Fruit fly (Drosophila melanogaster) whole organism, embryonic: Measurements from ENCODE around the gene tup.
A peak's percentile ranks its signal among the peaks of the same experiment; 100 is the strongest.

Experiments
- Adf1 ChIP-seq: fragments of 200-800 bp; sonication (Bioruptor generic); IDR thresholded peaks from 2 replicates; pipeline ENCODE4 v1.3.6; 2022; ENCODE audit warnings: missing biosample characterization, missing genetic modification characterization
- BtbVII ChIP-seq: fragments of 200-800 bp; sonication (Bioruptor generic); optimal IDR thresholded peaks from 3 replicates; lab custom pipeline; 2017; ENCODE audit warnings: missing biosample characterization, mild to moderate bottlenecking, missing genetic modification characterization
- CG10321 ChIP-seq: fragments of 200-800 bp; sonication (Bioruptor generic); IDR thresholded peaks from 2 replicates; pipeline ENCODE4 v1.3.6; 2022; ENCODE audit warnings: missing biosample characterization, missing genetic modification characterization
- CG10366 ChIP-seq: fragments of 200-800 bp; sonication (Bioruptor generic); IDR thresholded peaks from 2 replicates; pipeline ENCODE4 v1.3.6; 2022; ENCODE audit warnings: missing biosample characterization, missing genetic modification characterization
- CG10431 ChIP-seq: fragments of 200-800 bp; sonication (Bioruptor generic); optimal IDR thresholded peaks from 3 replicates; lab custom pipeline; 2018; ENCODE audit warnings: missing biosample characterization, mild to moderate bottlenecking, missing genetic modification characterization
- CG10979 ChIP-seq: fragments of 200-800 bp; sonication (Bioruptor generic); optimal IDR thresholded peaks from 2 replicates; lab custom pipeline; 2018; ENCODE audit warnings: missing biosample characterization, mild to moderate bottlenecking, missing genetic modification characterization, moderate library complexity
- CG11093 ChIP-seq: fragments of 200-800 bp; sonication (Bioruptor generic); IDR thresholded peaks from 3 replicates; pipeline ENCODE4 v1.3.6; 2022; ENCODE audit warnings: missing biosample characterization, missing genetic modification characterization
- CG11504 ChIP-seq: fragments of 200-800 bp; sonication (Bioruptor generic); optimal IDR thresholded peaks from 3 replicates; lab custom pipeline; 2019; ENCODE audit warnings: missing biosample characterization, mild to moderate bottlenecking, missing genetic modification characterization, moderate library complexity
- CG11695 ChIP-seq: fragments of 200-800 bp; sonication (Bioruptor generic); IDR thresholded peaks from 3 replicates; pipeline ENCODE4 v1.3.6; 2022; ENCODE audit warnings: missing biosample characterization, missing genetic modification characterization
- CG17802 ChIP-seq: fragments of 200-800 bp; sonication (Bioruptor generic); optimal IDR thresholded peaks from 2 replicates; lab custom pipeline; 2018; ENCODE audit warnings: missing biosample characterization, mild to moderate bottlenecking, missing genetic modification characterization, moderate library complexity
- CG1832 ChIP-seq: fragments of 200-800 bp; sonication (Bioruptor generic); optimal IDR thresholded peaks from 2 replicates; lab custom pipeline; 2017; ENCODE audit warnings: missing biosample characterization, mild to moderate bottlenecking, missing genetic modification characterization, inconsistent platforms
- CG18764 ChIP-seq: fragments of 200-800 bp; sonication (Bioruptor generic); optimal IDR thresholded peaks from 3 replicates; lab custom pipeline; 2016; ENCODE audit warnings: missing biosample characterization, missing genetic modification characterization
- CG30403 ChIP-seq: fragments of 200-800 bp; sonication (Bioruptor generic); optimal IDR thresholded peaks from 3 replicates; lab custom pipeline; 2016; ENCODE audit warnings: missing biosample characterization, missing genetic modification characterization
- CG3847 ChIP-seq: fragments of 200-800 bp; sonication (Bioruptor generic); IDR thresholded peaks from 2 replicates; pipeline ENCODE4 v1.3.6; 2022; ENCODE audit warnings: missing biosample characterization, missing genetic modification characterization
- CG4707 ChIP-seq: fragments of 200-800 bp; sonication (Bioruptor generic); optimal IDR thresholded peaks from 2 replicates; lab custom pipeline; 2018; ENCODE audit warnings: missing biosample characterization, mild to moderate bottlenecking, missing genetic modification characterization, moderate library complexity
- CG7786 ChIP-seq: fragments of 200-800 bp; sonication (Bioruptor generic); optimal IDR thresholded peaks from 2 replicates; lab custom pipeline; 2016; ENCODE audit warnings: missing biosample characterization, missing genetic modification characterization
- CG9215 ChIP-seq: fragments of 200-800 bp; sonication (Bioruptor generic); IDR thresholded peaks from 2 replicates; pipeline ENCODE4 v1.3.6; 2022; ENCODE audit warnings: missing biosample characterization, missing genetic modification characterization
- CG9932 ChIP-seq: fragments of 200-800 bp; sonication (Bioruptor generic); IDR thresholded peaks from 2 replicates; pipeline ENCODE4 v1.3.6; 2022; ENCODE audit warnings: missing biosample characterization, missing genetic modification characterization
- Dek ChIP-seq: fragments of 200-800 bp; sonication (Bioruptor generic); optimal IDR thresholded peaks from 3 replicates; lab custom pipeline; 2019; ENCODE audit warnings: missing biosample characterization, mild to moderate bottlenecking, missing genetic modification characterization, moderate library complexity
- Dfd ChIP-seq, 2 experiments: fragments of >200 bp; optimal IDR thresholded peaks; 2 replicates each; lab custom pipeline; 2017; ENCODE audit warnings: missing biosample characterization in 2 of 2, missing genetic modification characterization in 2 of 2
- HLH4C ChIP-seq: fragments of 200-800 bp; sonication (Bioruptor generic); IDR thresholded peaks from 3 replicates; pipeline ENCODE4 v1.3.6; 2022; ENCODE audit warnings: missing biosample characterization, missing genetic modification characterization; ENCODE audit not compliant: partially characterized antibody
- Hmx ChIP-seq: fragments of 200-800 bp; sonication (Bioruptor generic); optimal IDR thresholded peaks from 2 replicates; lab custom pipeline; 2016; ENCODE audit warnings: missing biosample characterization, missing genetic modification characterization
- Med ChIP-seq: fragments of 200-800 bp; sonication (Bioruptor generic); peaks from one replicate; lab custom pipeline; 2016; ENCODE audit warnings: missing biosample characterization, missing genetic modification characterization, mild to moderate bottlenecking, inconsistent platforms, moderate library complexity
- Nf-YB ChIP-seq: fragments of 200-800 bp; sonication (Bioruptor generic); optimal IDR thresholded peaks from 3 replicates; lab custom pipeline; 2019; ENCODE audit warnings: missing biosample characterization, mild to moderate bottlenecking, missing genetic modification characterization, moderate library complexity
- Nf-YC ChIP-seq: fragments of 200-800 bp; optimal IDR thresholded peaks from 3 replicates; lab custom pipeline; 2019; ENCODE audit warnings: missing biosample characterization, mild to moderate bottlenecking, missing genetic modification characterization, moderate library complexity
- Ravus ChIP-seq: fragments of 200-800 bp; sonication (Bioruptor generic); IDR thresholded peaks from 2 replicates; pipeline ENCODE4 v1.3.6; 2022; ENCODE audit warnings: missing biosample characterization, missing genetic modification characterization
- Sox102F ChIP-seq: fragments of 200-800 bp; sonication (Bioruptor generic); optimal IDR thresholded peaks from 2 replicates; lab custom pipeline; 2018; ENCODE audit warnings: missing biosample characterization, mild to moderate bottlenecking, missing genetic modification characterization, moderate library complexity
- Ssrp ChIP-seq: fragments of 200-800 bp; sonication (Bioruptor generic); optimal IDR thresholded peaks from 2 replicates; lab custom pipeline; 2018; ENCODE audit warnings: missing biosample characterization, mild to moderate bottlenecking, missing genetic modification characterization, moderate library complexity
- az2 ChIP-seq: fragments of 200-800 bp; sonication (Bioruptor generic); optimal IDR thresholded peaks from 3 replicates; lab custom pipeline; 2016; ENCODE audit warnings: missing biosample characterization, missing genetic modification characterization
- bbx ChIP-seq: fragments of 200-800 bp; sonication (Bioruptor generic); IDR thresholded peaks from 2 replicates; pipeline ENCODE4 v1.3.6; 2022; ENCODE audit warnings: missing biosample characterization, missing genetic modification characterization; ENCODE audit not compliant: partially characterized antibody
- cg ChIP-seq: fragments of 200-800 bp; sonication (Bioruptor generic); optimal IDR thresholded peaks from 3 replicates; lab custom pipeline; 2019; ENCODE audit warnings: missing biosample characterization, mild to moderate bottlenecking, missing genetic modification characterization, moderate library complexity
- ci ChIP-seq: fragments of 200-800 bp; sonication (Bioruptor generic); IDR thresholded peaks from 3 replicates; pipeline ENCODE4 v1.3.6; 2022; ENCODE audit warnings: missing biosample characterization, missing genetic modification characterization
- crol ChIP-seq: fragments of 200-800 bp; sonication (Bioruptor generic); IDR thresholded peaks from 2 replicates; pipeline ENCODE4 v1.3.6; 2022; ENCODE audit warnings: missing biosample characterization, missing genetic modification characterization
- ewg ChIP-seq: fragments of 200-800 bp; sonication (Bioruptor generic); optimal IDR thresholded peaks from 3 replicates; lab custom pipeline; 2017; ENCODE audit warnings: mild to moderate bottlenecking, missing biosample characterization, missing genetic modification reagents, missing genetic modification characterization
- ftz-f1 ChIP-seq: fragments of 200-800 bp; sonication (Bioruptor generic); optimal IDR thresholded peaks from 2 replicates; lab custom pipeline; 2016; ENCODE audit warnings: missing biosample characterization, missing genetic modification characterization
- gcm2 ChIP-seq: fragments of 200-800 bp; sonication (Bioruptor generic); optimal IDR thresholded peaks from 2 replicates; lab custom pipeline; 2016; ENCODE audit warnings: missing biosample characterization, missing genetic modification characterization
- hb ChIP-seq: fragments of 200-800 bp; sonication (Bioruptor generic); IDR thresholded peaks from 3 replicates; pipeline ENCODE4 v1.3.6; 2022; ENCODE audit warnings: missing biosample characterization, missing genetic modification characterization; ENCODE audit not compliant: partially characterized antibody
- phol ChIP-seq: fragments of 200-800 bp; sonication (Bioruptor generic); optimal IDR thresholded peaks from 3 replicates; lab custom pipeline; 2018; ENCODE audit warnings: missing biosample characterization, mild to moderate bottlenecking, missing genetic modification characterization, moderate library complexity
- prd ChIP-seq, 3 experiments: fragments of >200 bp in 2 of 3; fragments of 200-800 bp in 1 of 3; sonication (Bioruptor generic) in 1 of 3; optimal IDR thresholded peaks in 2 of 3; IDR thresholded peaks in 1 of 3; 2 replicates in 2 of 3; 3 replicates in 1 of 3; pipeline versions ENCODE4 v1.3.6 to Lab custom; 2017 to 2022; ENCODE audit warnings: missing biosample characterization in 1 of 3, missing genetic modification characterization in 1 of 3
- pros ChIP-seq: fragments of 200-800 bp; sonication (Bioruptor generic); optimal IDR thresholded peaks from 3 replicates; lab custom pipeline; 2019; ENCODE audit warnings: missing biosample characterization, mild to moderate bottlenecking, missing genetic modification characterization, moderate library complexity
- pzg ChIP-seq: fragments of 200-800 bp; sonication (Bioruptor generic); optimal IDR thresholded peaks from 3 replicates; lab custom pipeline; 2018; ENCODE audit warnings: missing biosample characterization, mild to moderate bottlenecking, missing genetic modification characterization, moderate library complexity
- schlank ChIP-seq: fragments of 200-800 bp; sonication (Bioruptor generic); optimal IDR thresholded peaks from 2 replicates; lab custom pipeline; 2018; ENCODE audit warnings: missing biosample characterization, mild to moderate bottlenecking, missing genetic modification characterization
- seq ChIP-seq: fragments of 200-800 bp; sonication (Bioruptor generic); IDR thresholded peaks from 2 replicates; pipeline ENCODE4 v1.3.6; 2022; ENCODE audit warnings: missing biosample characterization, missing genetic modification characterization
- sisA ChIP-seq: fragments of 200-800 bp; sonication (Bioruptor generic); IDR thresholded peaks from 2 replicates; pipeline ENCODE4 v1.3.6; 2022; ENCODE audit warnings: missing biosample characterization, missing genetic modification characterization
- tgo ChIP-seq: fragments of 200-800 bp; sonication (Bioruptor generic); IDR thresholded peaks from 3 replicates; pipeline ENCODE4 v1.3.6; 2022; ENCODE audit warnings: missing biosample characterization, missing genetic modification characterization
- z ChIP-seq: fragments of 200-800 bp; sonication (Bioruptor generic); IDR thresholded peaks from 3 replicates; pipeline ENCODE4 v1.3.6; 2022; ENCODE audit warnings: missing biosample characterization, missing genetic modification characterization

Gene tup

DNA sequence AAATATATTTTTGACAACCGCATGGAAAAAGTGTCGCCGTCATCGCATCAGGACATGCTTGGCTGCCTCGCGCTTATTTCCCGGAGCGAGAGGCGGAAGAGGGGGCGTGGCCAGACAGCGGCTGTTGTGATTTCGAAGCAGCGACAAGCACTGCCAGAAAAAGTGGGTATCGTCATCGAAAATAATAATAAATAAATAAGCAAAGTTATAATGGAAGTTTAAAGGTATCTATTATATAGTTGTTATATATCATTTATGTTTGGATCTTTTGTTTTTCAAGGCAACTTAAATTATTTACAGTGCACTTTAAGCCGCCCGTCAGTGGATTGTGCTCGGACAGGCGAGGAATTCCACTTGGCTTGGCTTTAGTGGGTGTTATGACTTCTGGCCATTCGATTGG lies 8.2 kb upstream of the tup start (continued):
- peak; percentile 47 for TF ChIP-seq CG10979
- TF ChIP-seq Nf-YC, result no peak
- TF ChIP-seq CG7786 (GFP tag; lab: Kevin White, UChicago), result no peak
- no peak for TF ChIP-seq az2 (GFP tag; lab: Kevin White, UChicago)
- peak; percentile 27 for TF ChIP-seq Sox102F (GFP tag; lab: Kevin White, UChicago)
- no peak for TF ChIP-seq HLH4C
- TF ChIP-seq schlank (tag; lab: Kevin White, UChicago), result no peak
- TF ChIP-seq CG4707 (GFP tag; lab: Kevin White, UChicago), result no peak
- TF ChIP-seq CG11695 (GFP tag; lab: Robert Waterston, UW), result no peak
- 0 out of 3 replicates have a peak, but pooled peaks have one; percentile 22 for TF ChIP-seq tgo (GFP tag; lab: Robert Waterston, UW)
- peak; percentile 45 for TF ChIP-seq CG11504
- TF ChIP-seq phol (tag; lab: Kevin White, UChicago), result peak; percentile 12
- TF ChIP-seq CG17802 (tag; lab: Kevin White, UChicago), result no peak
- no peak for TF ChIP-seq gcm2 (GFP tag; lab: Kevin White, UChicago)
- TF ChIP-seq bbx (GFP tag; lab: Robert Waterston, UW), result no peak
- TF ChIP-seq CG9215 (GFP tag; lab: Robert Waterston, UW), result no peak
- TF ChIP-seq Hmx (GFP tag; lab: Kevin White, UChicago), result no peak
- TF ChIP-seq ftz-f1 (GFP tag; lab: Kevin White, UChicago), result no peak
- TF ChIP-seq Ssrp (tag; lab: Kevin White, UChicago), result no peak
- no peak for TF ChIP-seq sisA
- TF ChIP-seq pros (GFP tag; lab: Kevin White, UChicago), result no peak
- no peak for TF ChIP-seq CG10366 (GFP tag; lab: Robert Waterston, UW)
- TF ChIP-seq CG9932 (GFP tag; lab: Robert Waterston, UW), result no peak
- no peak for TF ChIP-seq CG10431 (GFP tag; lab: Kevin White, UChicago)
- TF ChIP-seq Ravus (GFP tag; lab: Robert Waterston, UW), result no peak
- no peak for TF ChIP-seq CG18764 (GFP tag; lab: Kevin White, UChicago)
- TF ChIP-seq pzg (GFP tag; lab: Kevin White, UChicago), result no peak
- no peak for TF ChIP-seq CG30403
- no peak for TF ChIP-seq Adf1 (GFP tag; lab: Robert Waterston, UW)
- no peak for TF ChIP-seq CG11093

DNA sequence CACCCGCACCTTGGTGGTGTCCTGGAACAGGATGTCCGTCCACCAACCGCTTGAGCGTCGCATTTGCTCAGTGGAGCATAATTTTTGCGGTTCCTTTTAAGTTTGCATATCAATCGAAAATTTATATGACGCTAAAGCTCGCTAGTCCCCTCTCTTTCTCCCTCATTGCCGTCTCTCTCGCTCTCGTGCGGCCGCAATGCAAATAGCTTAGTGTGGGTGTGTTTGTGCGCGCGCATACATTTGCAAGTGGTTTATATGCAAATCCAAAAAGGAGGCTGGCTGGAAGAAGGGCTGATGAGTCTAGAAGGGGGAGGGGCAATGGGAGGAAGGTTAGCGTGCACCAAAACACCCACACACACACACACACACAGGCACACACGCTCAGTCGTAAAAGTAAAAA lies 5.8 kb upstream of the tup start:
- peak; percentile 66; the same call in 1 of the 2 replicates for TF ChIP-seq CG10321 (GFP tag; lab: Robert Waterston, UW)
- TF ChIP-seq z, result no peak
- peak; percentile 11 for TF ChIP-seq Med (GFP tag; lab: Kevin White, UChicago)
- no peak for TF ChIP-seq Dfd (GFP tag; optimal IDR thresholded peaks at IDR 0.05; lab: Kevin White, UChicago)
- TF ChIP-seq hb (GFP tag; lab: Robert Waterston, UW), result 0 out of 3 replicates have a peak, but pooled peaks have one; percentile 9
- TF ChIP-seq CG1832, result peak; percentile 54
- peak; percentile 49 for TF ChIP-seq Nf-YB
- no peak for TF ChIP-seq Dek
- peak; percentile 85 for TF ChIP-seq ewg
- no peak for TF ChIP-seq BtbVII (GFP tag; lab: Kevin White, UChicago)
- TF ChIP-seq seq (GFP tag; lab: Robert Waterston, UW), result 0 out of 2 replicates have a peak, but pooled peaks have one; percentile 37
- TF ChIP-seq prd (optimal IDR thresholded peaks at IDR 0.05; lab: Kevin White, UChicago), result no peak
- no peak for TF ChIP-seq prd (GFP tag; IDR thresholded peaks at IDR 0.05; lab: Robert Waterston, UW)
- TF ChIP-seq Nf-YC, result peak; percentile 72
- 0 out of 3 replicates have a peak, but pooled peaks have one; percentile 34 for TF ChIP-seq ci (GFP tag; lab: Robert Waterston, UW)
- peak; percentile 56 for TF ChIP-seq cg (GFP tag; lab: Kevin White, UChicago)
- 0 out of 2 replicates have a peak, but pooled peaks have one; percentile 6 for TF ChIP-seq CG3847 (GFP tag; lab: Robert Waterston, UW)
- TF ChIP-seq crol (GFP tag; lab: Robert Waterston, UW), result peak; percentile 35
